Worm (Caenorhabditis elegans) whole organism, midembryonic: ENCODE results near the gene R04A9.1.

Experiments
- flt-1 ChIP-seq: fragments of 200-800 bp; sonication (Bioruptor generic); IDR thresholded peaks from 2 replicates; pipeline ENCODE4 v1.3.6; 2022; ENCODE audit warnings: missing genetic modification characterization, missing compliant biosample characterization
- klf-2 ChIP-seq: fragments of 200-800 bp; sonication (Bioruptor generic); conservative IDR thresholded peaks from 2 replicates; pipeline ENCODE4 v1.3.6; 2022; ENCODE audit warnings: missing genetic modification reagents, missing genetic modification characterization, missing compliant biosample characterization
- ref-1 ChIP-seq: fragments of 200-800 bp; sonication (Bioruptor generic); conservative IDR thresholded peaks from 2 replicates; pipeline ENCODE4 v1.3.6; 2022; ENCODE audit warnings: missing genetic modification reagents, missing genetic modification characterization, missing compliant biosample characterization

- TF ChIP-seq klf-2 (GFP tag; lab: Robert Waterston, UW) (no peak), flt-1 (GFP tag; lab: Robert Waterston, UW) (no peak), ref-1 (GFP tag; lab: Robert Waterston, UW) (no peak)
Observed at ce11 chrX:423757-424156, 19.1 kb downstream of the R04A9.1 start.
